Worm (Caenorhabditis elegans) whole organism, young adult: Measurements from ENCODE around the gene rpap-2.

ENCODE experiments used
- F10E7.11 ChIP-seq: sonication (generic microtip); optimal IDR thresholded peaks from 2 replicates; lab custom pipeline; 2017; ENCODE audit warnings: mild to moderate bottlenecking, missing genetic modification characterization, moderate library complexity, missing compliant biosample characterization
- F49E8.2 ChIP-seq: sonication (generic microtip); optimal IDR thresholded peaks from 3 replicates; lab custom pipeline; 2017; ENCODE audit warnings: missing genetic modification characterization, mild to moderate bottlenecking, missing compliant biosample characterization, antibody characterized with exemption, moderate library complexity; ENCODE audit not compliant: insufficient read depth
- Y56A3A.18 ChIP-seq: fragments of 200-800 bp; sonication (Bioruptor generic); IDR thresholded peaks from 2 replicates; pipeline ENCODE4 v1.3.6; 2022; ENCODE audit warnings: missing genetic modification reagents, missing genetic modification characterization, missing compliant biosample characterization
- Y79H2A.3 ChIP-seq: fragments of 200-800 bp; sonication (Bioruptor generic); conservative IDR thresholded peaks from 2 replicates; pipeline ENCODE4 v1.3.6; 2022; ENCODE audit warnings: missing genetic modification reagents, missing genetic modification characterization, missing compliant biosample characterization
- ama-1 ChIP-seq, 3 experiments: fragments of 150-350 bp in 1 of 3; sonication (generic microtip) in 2 of 3; optimal IDR thresholded peaks; 2 replicates each; lab custom pipeline; 2014 to 2018; ENCODE audit warnings: missing biosample characterization in 2 of 3, missing genetic modification characterization in 2 of 3, missing genetic modification reagents in 2 of 3
- cebp-2 ChIP-seq: fragments of 200-800 bp; sonication (Bioruptor generic); IDR thresholded peaks from 2 replicates; pipeline ENCODE4 v1.3.6; 2022; ENCODE audit warnings: missing genetic modification characterization, missing compliant biosample characterization
- dpl-1 ChIP-seq: fragments of 150-350 bp; optimal IDR thresholded peaks from 2 replicates; lab custom pipeline; 2014; ENCODE audit warnings: missing biosample characterization, missing genetic modification reagents, missing genetic modification characterization
- lin-40 ChIP-seq: sonication (generic microtip); optimal IDR thresholded peaks from 2 replicates; lab custom pipeline; 2016; ENCODE audit warnings: missing genetic modification characterization, mild to moderate bottlenecking, missing compliant biosample characterization, missing genotype, missing genetic modification reagents
- mes-4 ChIP-seq: sonication (generic microtip); optimal IDR thresholded peaks from 2 replicates; lab custom pipeline; 2016; ENCODE audit warnings: missing genotype, missing genetic modification characterization, missing compliant biosample characterization
- ztf-25 ChIP-seq: fragments of 200-800 bp; sonication (Bioruptor generic); IDR thresholded peaks from 2 replicates; pipeline ENCODE4 v1.3.6; 2022; ENCODE audit warnings: missing genetic modification reagents, missing genetic modification characterization, missing compliant biosample characterization

- no peak for TF ChIP-seq ztf-25
- TF ChIP-seq dpl-1 (GFP tag; lab: Kevin White, UChicago), result peak; percentile 52
- no peak for TF ChIP-seq Y79H2A.3
- no peak for TF ChIP-seq F49E8.2 (tag; lab: Kevin White, UChicago)
- TF ChIP-seq mes-4 (tag; lab: Kevin White, UChicago), result no peak
- no peak for TF ChIP-seq F10E7.11 (tag; lab: Kevin White, UChicago)
- no peak for TF ChIP-seq ama-1 (optimal IDR thresholded peaks at IDR 0.05; lab: Kevin White, UChicago)
- no peak for TF ChIP-seq ama-1 (GFP tag; optimal IDR thresholded peaks at IDR 0.05; lab: Kevin White, UChicago)
- TF ChIP-seq cebp-2 (GFP tag; lab: Robert Waterston, UW), result no peak
- no peak for TF ChIP-seq lin-40 (tag; lab: Kevin White, UChicago)
- no peak for TF ChIP-seq Y56A3A.18 (GFP tag; lab: Robert Waterston, UW)
Observed at ce11 chrIII:8985461-8985860, 17.7 kb downstream of the rpap-2 start.
